Fruit fly (Drosophila melanogaster) whole organism, adult: ENCODE data around the gene Tailor.

Experiments
- CG1620 ChIP-seq: fragments of 200-800 bp; sonication (Bioruptor generic); optimal IDR thresholded peaks from 2 replicates; lab custom pipeline; 2016; ENCODE audit warnings: missing biosample characterization, missing genetic modification characterization
- CG33017 ChIP-seq: fragments of 200-800 bp; sonication (Bioruptor generic); optimal IDR thresholded peaks from 2 replicates; lab custom pipeline; 2018; ENCODE audit warnings: missing biosample characterization, mild to moderate bottlenecking, missing genetic modification characterization, moderate library complexity
- CG7045 ChIP-seq: fragments of 200-800 bp; sonication (Bioruptor generic); optimal IDR thresholded peaks from 2 replicates; lab custom pipeline; 2017; ENCODE audit warnings: missing biosample characterization, mild to moderate bottlenecking, missing genetic modification characterization
- CG7101 ChIP-seq: fragments of 200-800 bp; sonication (Bioruptor generic); optimal IDR thresholded peaks from 2 replicates; lab custom pipeline; 2018; ENCODE audit warnings: missing biosample characterization, mild to moderate bottlenecking, missing genetic modification characterization, moderate library complexity
- Clk ChIP-seq: fragments of 200-800 bp; sonication (Bioruptor generic); optimal IDR thresholded peaks from 2 replicates; lab custom pipeline; 2017; ENCODE audit warnings: missing biosample characterization, missing genetic modification characterization
- Crg-1 ChIP-seq: fragments of 200-800 bp; sonication (Bioruptor generic); optimal IDR thresholded peaks from 2 replicates; lab custom pipeline; 2016; ENCODE audit warnings: missing biosample characterization, missing genetic modification characterization
- Mnt ChIP-seq: fragments of 200-800 bp; sonication (Bioruptor generic); optimal IDR thresholded peaks from 2 replicates; lab custom pipeline; 2016; ENCODE audit warnings: missing biosample characterization, mild to moderate bottlenecking, missing genetic modification characterization
- bab1 ChIP-seq: fragments of 200-800 bp; sonication (Bioruptor generic); optimal IDR thresholded peaks from 3 replicates; lab custom pipeline; 2019; ENCODE audit warnings: missing biosample characterization, mild to moderate bottlenecking, missing genetic modification characterization, moderate library complexity
- kay ChIP-seq: fragments of 200-800 bp; sonication (Bioruptor generic); peaks from one replicate; lab custom pipeline; 2016; ENCODE audit warnings: missing biosample characterization, missing genetic modification characterization, borderline replicate concordance
- pad ChIP-seq: fragments of 200-800 bp; sonication (Bioruptor generic); optimal IDR thresholded peaks from 3 replicates; lab custom pipeline; 2017; ENCODE audit warnings: missing biosample characterization, missing genetic modification characterization, mild to moderate bottlenecking, moderate library complexity, missing genetic modification reagents
- tj ChIP-seq: fragments of 200-800 bp; sonication (Bioruptor generic); optimal IDR thresholded peaks from 3 replicates; lab custom pipeline; 2017; ENCODE audit warnings: missing biosample characterization, mild to moderate bottlenecking, missing genetic modification characterization, moderate library complexity
- toe ChIP-seq: fragments of 200-800 bp; sonication (Bioruptor generic); optimal IDR thresholded peaks from 2 replicates; lab custom pipeline; 2016; ENCODE audit warnings: missing biosample characterization, missing genetic modification characterization

dm6 chr3R:7127966-7128365, 42.1 kb upstream of the Tailor start, which contains the start of gene CG10068:
- TF ChIP-seq Crg-1 (GFP tag; lab: Kevin White, UChicago) (peak; percentile 94), CG7101 (tag; lab: Kevin White, UChicago) (peak; percentile 91), toe (GFP tag; lab: Kevin White, UChicago) (peak; percentile 84), pad (GFP tag; lab: Kevin White, UChicago) (peak; percentile 80), tj (GFP tag; lab: Kevin White, UChicago) (peak; percentile 84), kay (GFP tag; lab: Kevin White, UChicago) (peak; percentile 94), CG33017 (tag; lab: Kevin White, UChicago) (peak; percentile 83), CG1620 (GFP tag; lab: Kevin White, UChicago) (peak; percentile 93), CG7045 (GFP tag; lab: Kevin White, UChicago) (peak; percentile 86), Clk (peak; percentile 71), bab1 (GFP tag; lab: Kevin White, UChicago) (peak; percentile 93), Mnt (GFP tag; lab: Kevin White, UChicago) (peak; percentile 86)
